Worm (Caenorhabditis elegans) whole organism, early embryonic: ENCODE data around the gene T22B3.3.
A peak's percentile ranks its signal among the peaks of the same experiment; 100 is the strongest.

ENCODE experiments used
- B0310.2 ChIP-seq: sonication (generic microtip); optimal IDR thresholded peaks from 2 replicates; lab custom pipeline; 2016; ENCODE audit warnings: mild to moderate bottlenecking, missing genetic modification characterization, missing compliant biosample characterization
- F13C5.2 ChIP-seq: sonication (generic microtip); optimal IDR thresholded peaks from 2 replicates; lab custom pipeline; 2017; ENCODE audit warnings: mild to moderate bottlenecking, missing genetic modification characterization, inconsistent platforms, missing compliant biosample characterization
- aly-1 ChIP-seq: sonication (generic microtip); optimal IDR thresholded peaks from 2 replicates; lab custom pipeline; 2016; ENCODE audit warnings: missing genetic modification characterization, missing compliant biosample characterization
- ama-1 ChIP-seq: fragments of 150-350 bp; optimal IDR thresholded peaks from 2 replicates; lab custom pipeline; 2014
- ceh-13 ChIP-seq: fragments of 200-800 bp; sonication (Bioruptor generic); optimal IDR thresholded peaks from 2 replicates; lab custom pipeline; 2018; ENCODE audit warnings: mild to moderate bottlenecking, missing genetic modification characterization, missing compliant biosample characterization
- ceh-36 ChIP-seq: sonication (generic microtip); optimal IDR thresholded peaks from 2 replicates; lab custom pipeline; 2016; ENCODE audit warnings: missing genetic modification characterization, inconsistent platforms, missing compliant biosample characterization
- ets-7 ChIP-seq: sonication (generic microtip); optimal IDR thresholded peaks from 2 replicates; lab custom pipeline; 2016; ENCODE audit warnings: missing genotype, missing genetic modification characterization, missing compliant biosample characterization
- flt-1 ChIP-seq: fragments of 200-800 bp; sonication (Bioruptor generic); IDR thresholded peaks from 2 replicates; pipeline ENCODE4 v1.3.6; 2022; ENCODE audit warnings: missing genetic modification characterization, missing compliant biosample characterization
- hmbx-1 ChIP-seq: sonication (generic microtip); optimal IDR thresholded peaks from 2 replicates; lab custom pipeline; 2016; ENCODE audit warnings: mild to moderate bottlenecking, missing genetic modification characterization, missing compliant biosample characterization
- hmg-4 ChIP-seq: fragments of 200-800 bp; sonication (Bioruptor generic); optimal IDR thresholded peaks from 2 replicates; lab custom pipeline; 2018; ENCODE audit warnings: mild to moderate bottlenecking, missing genetic modification characterization, missing compliant biosample characterization
- hnd-1 ChIP-seq: sonication (generic microtip); optimal IDR thresholded peaks from 2 replicates; lab custom pipeline; 2016; ENCODE audit warnings: missing genetic modification characterization, missing compliant biosample characterization
- pes-1 ChIP-seq: fragments of 200-800 bp; sonication (Bioruptor generic); IDR thresholded peaks from 2 replicates; pipeline ENCODE4 v1.3.6; 2022; ENCODE audit warnings: missing genetic modification reagents, missing genetic modification characterization, missing compliant biosample characterization
- scrt-1 ChIP-seq: fragments of 200-800 bp; sonication (Bioruptor generic); IDR thresholded peaks from 2 replicates; pipeline ENCODE4 v1.3.6; 2022; ENCODE audit warnings: missing genetic modification characterization, missing compliant biosample characterization
- sea-1 ChIP-seq: fragments of 200-800 bp; sonication (Bioruptor generic); conservative IDR thresholded peaks from 2 replicates; pipeline ENCODE4 v1.3.6; 2022; ENCODE audit warnings: missing genetic modification characterization, missing compliant biosample characterization
- tbx-11 ChIP-seq: fragments of 200-800 bp; sonication (Bioruptor generic); IDR thresholded peaks from 2 replicates; pipeline ENCODE4 v1.3.6; 2022; ENCODE audit warnings: missing genetic modification characterization, missing compliant biosample characterization
- tbx-37 ChIP-seq: fragments of 200-800 bp; sonication (Bioruptor generic); conservative IDR thresholded peaks from 2 replicates; pipeline ENCODE4 v1.3.6; 2022; ENCODE audit warnings: missing genetic modification reagents, missing genetic modification characterization, missing compliant biosample characterization
- tra-4 ChIP-seq: sonication (generic microtip); optimal IDR thresholded peaks from 2 replicates; lab custom pipeline; 2017; ENCODE audit warnings: missing genetic modification characterization, missing compliant biosample characterization

The T22B3.3 gene

ce11 chrIV:11695634-11696033, 8.0 kb downstream of the T22B3.3 start:
- no peak for TF ChIP-seq hmg-4
- TF ChIP-seq tbx-11 (GFP tag; lab: Robert Waterston, UW) = no peak
- TF ChIP-seq hmbx-1 = no peak
- no peak for TF ChIP-seq ceh-36 (tag; lab: Kevin White, UChicago)
- TF ChIP-seq F13C5.2 (tag; lab: Kevin White, UChicago) = no peak
- TF ChIP-seq ama-1 (lab: Kevin White, UChicago) = no peak
- no peak for TF ChIP-seq hnd-1
- TF ChIP-seq scrt-1 (GFP tag; lab: Robert Waterston, UW) = no peak
- no peak for TF ChIP-seq ceh-13 (GFP tag; lab: Kevin White, UChicago)
- no peak for TF ChIP-seq flt-1 (GFP tag; lab: Robert Waterston, UW)
- no peak for TF ChIP-seq sea-1 (GFP tag; lab: Robert Waterston, UW)
- no peak for TF ChIP-seq pes-1 (GFP tag; lab: Robert Waterston, UW)
- TF ChIP-seq tra-4 = no peak
- no peak for TF ChIP-seq aly-1 (tag; lab: Kevin White, UChicago)
- TF ChIP-seq ets-7 (tag; lab: Kevin White, UChicago) = no peak
- no peak for TF ChIP-seq tbx-37
- no peak for TF ChIP-seq B0310.2 (tag; lab: Kevin White, UChicago)

- TF ChIP-seq tra-4 = no peak
- TF ChIP-seq tbx-37 = no peak
- TF ChIP-seq ets-7 (tag; lab: Kevin White, UChicago) = no peak
- TF ChIP-seq flt-1 (GFP tag; lab: Robert Waterston, UW) = no peak
Observed at ce11 chrIV:11694143-11694542, 9.4 kb downstream of the T22B3.3 start, which contains the start of gene ZK792.7. Gene ZK792.7 (plus strand): TSS chrIV:11694443.

ce11 chrIV:11693493-11693892, 10.1 kb downstream of the T22B3.3 start, which contains the start of gene ZK792.12:
Gene ZK792.12 (plus strand): TSS chrIV:11693793.
- TF ChIP-seq ceh-36 (tag; lab: Kevin White, UChicago) = no peak
- no peak for TF ChIP-seq ama-1 (lab: Kevin White, UChicago)
- no peak for TF ChIP-seq flt-1 (GFP tag; lab: Robert Waterston, UW)
- TF ChIP-seq ets-7 (tag; lab: Kevin White, UChicago) = no peak

- TF ChIP-seq aly-1 (tag; lab: Kevin White, UChicago) (peak; percentile 35), pes-1 (GFP tag; lab: Robert Waterston, UW) (0 out of 2 replicates have a peak, but pooled peaks have one; percentile 38), hmg-4 (peak; percentile 82), ama-1 (lab: Kevin White, UChicago) (no peak), F13C5.2 (tag; lab: Kevin White, UChicago) (peak; percentile 48)
Observed at ce11 chrIV:11692071-11692673, 11.4 kb downstream of the T22B3.3 start.

- TF ChIP-seq F13C5.2 (tag; lab: Kevin White, UChicago) (no peak), tbx-11 (GFP tag; lab: Robert Waterston, UW) (no peak), hmbx-1 (no peak), ets-7 (tag; lab: Kevin White, UChicago) (no peak), ceh-36 (tag; lab: Kevin White, UChicago) (no peak), pes-1 (GFP tag; lab: Robert Waterston, UW) (no peak), tra-4 (no peak), flt-1 (GFP tag; lab: Robert Waterston, UW) (no peak), scrt-1 (GFP tag; lab: Robert Waterston, UW) (no peak), sea-1 (GFP tag; lab: Robert Waterston, UW) (no peak), ceh-13 (GFP tag; lab: Kevin White, UChicago) (no peak), tbx-37 (no peak), aly-1 (tag; lab: Kevin White, UChicago) (no peak), hnd-1 (no peak), hmg-4 (no peak), ama-1 (lab: Kevin White, UChicago) (no peak), B0310.2 (tag; lab: Kevin White, UChicago) (no peak)
Observed at ce11 chrIV:11691524-11691923, 12.1 kb downstream of the T22B3.3 start.

- no peak for TF ChIP-seq hmg-4
- no peak for TF ChIP-seq F13C5.2 (tag; lab: Kevin White, UChicago)
- TF ChIP-seq ceh-13 (GFP tag; lab: Kevin White, UChicago) = no peak
- TF ChIP-seq tbx-37 = no peak
- no peak for TF ChIP-seq tra-4
- no peak for TF ChIP-seq hmbx-1
- no peak for TF ChIP-seq ceh-36 (tag; lab: Kevin White, UChicago)
- TF ChIP-seq flt-1 (GFP tag; lab: Robert Waterston, UW) = no peak
- no peak for TF ChIP-seq aly-1 (tag; lab: Kevin White, UChicago)
- TF ChIP-seq sea-1 (GFP tag; lab: Robert Waterston, UW) = no peak
- no peak for TF ChIP-seq scrt-1 (GFP tag; lab: Robert Waterston, UW)
- TF ChIP-seq hnd-1 = no peak
- TF ChIP-seq tbx-11 (GFP tag; lab: Robert Waterston, UW) = no peak
- no peak for TF ChIP-seq pes-1 (GFP tag; lab: Robert Waterston, UW)
- TF ChIP-seq ets-7 (tag; lab: Kevin White, UChicago) = no peak
- no peak for TF ChIP-seq ama-1 (lab: Kevin White, UChicago)
- no peak for TF ChIP-seq B0310.2 (tag; lab: Kevin White, UChicago)
Observed at ce11 chrIV:11690988-11691387, 12.6 kb downstream of the T22B3.3 start, which contains the start of gene let-60. Gene let-60 (minus strand): TSS chrIV:11691088.

ce11 chrIV:11688018-11688417, 15.6 kb downstream of the T22B3.3 start, which contains the start of gene ZK792.5:
Gene ZK792.5 (minus strand): TSS chrIV:11688118.
- TF ChIP-seq F13C5.2 (tag; lab: Kevin White, UChicago) (no peak), tbx-11 (GFP tag; lab: Robert Waterston, UW) (no peak), ceh-36 (tag; lab: Kevin White, UChicago) (no peak), hmbx-1 (no peak), sea-1 (GFP tag; lab: Robert Waterston, UW) (no peak), hmg-4 (no peak), tra-4 (no peak), ceh-13 (GFP tag; lab: Kevin White, UChicago) (no peak), pes-1 (GFP tag; lab: Robert Waterston, UW) (no peak)
